Worm (Caenorhabditis elegans) whole organism, L3 larva: ENCODE measurements around the gene F35C11.2.
A peak's percentile ranks its signal among the peaks of the same experiment; 100 is the strongest.

Experiments used
- ZK546.5 ChIP-seq: sonication (generic microtip); optimal IDR thresholded peaks from 2 replicates; lab custom pipeline; 2017; ENCODE audit warnings: missing biosample characterization, missing genetic modification characterization
- ama-1 ChIP-seq: fragments of 150-350 bp; optimal IDR thresholded peaks from 2 replicates; lab custom pipeline; 2018
- ceh-16 ChIP-seq: sonication (generic microtip); optimal IDR thresholded peaks from 2 replicates; lab custom pipeline; 2017; ENCODE audit warnings: missing biosample characterization, missing genetic modification characterization
- ceh-28 ChIP-seq: fragments of 150-350 bp; optimal IDR thresholded peaks from 2 replicates; lab custom pipeline; 2014; ENCODE audit warnings: missing biosample characterization, missing genetic modification reagents, missing genetic modification characterization
- ceh-82 ChIP-seq: fragments of 150-350 bp; optimal IDR thresholded peaks from 2 replicates; lab custom pipeline; 2014; ENCODE audit warnings: missing biosample characterization, missing genetic modification characterization
- ceh-9 ChIP-seq: sonication (generic microtip); optimal IDR thresholded peaks from 2 replicates; lab custom pipeline; 2018; ENCODE audit warnings: missing biosample characterization, missing genetic modification characterization
- daf-12 ChIP-seq: fragments of 150-350 bp; optimal IDR thresholded peaks from 2 replicates; lab custom pipeline; 2014; ENCODE audit warnings: missing biosample characterization, missing genetic modification reagents, missing genetic modification characterization
- egl-5 ChIP-seq: fragments of 150-350 bp; optimal IDR thresholded peaks from 2 replicates; lab custom pipeline; 2017; ENCODE audit warnings: missing biosample characterization, missing genetic modification reagents, missing genetic modification characterization, inconsistent platforms
- elt-1 ChIP-seq: fragments of 150-350 bp; optimal IDR thresholded peaks from 2 replicates; lab custom pipeline; 2014; ENCODE audit warnings: missing biosample characterization, missing genetic modification characterization
- elt-2 ChIP-seq: sonication (generic microtip); optimal IDR thresholded peaks from 2 replicates; lab custom pipeline; 2016; ENCODE audit warnings: missing genetic modification reagents, mild to moderate bottlenecking, missing genetic modification characterization, missing compliant biosample characterization
- eor-1 ChIP-seq, 2 experiments: fragments of 150-350 bp; optimal IDR thresholded peaks; 2 replicates each; lab custom pipeline; 2014 to 2018; ENCODE audit warnings: missing biosample characterization in 2 of 2, missing genetic modification characterization in 2 of 2
- fkh-10 ChIP-seq: sonication (generic microtip); optimal IDR thresholded peaks from 2 replicates; lab custom pipeline; 2017; ENCODE audit warnings: missing biosample characterization, missing genetic modification reagents, missing genetic modification characterization
- fkh-2 ChIP-seq: fragments of 150-350 bp; optimal IDR thresholded peaks from 2 replicates; lab custom pipeline; 2014; ENCODE audit warnings: missing biosample characterization, missing genetic modification reagents, missing genetic modification characterization
- fos-1 ChIP-seq: fragments of 150-350 bp; optimal IDR thresholded peaks from 2 replicates; lab custom pipeline; 2014; ENCODE audit warnings: missing biosample characterization, missing genetic modification characterization
- lin-15B ChIP-seq: fragments of 150-350 bp; optimal IDR thresholded peaks from 2 replicates; lab custom pipeline; 2014; ENCODE audit warnings: missing biosample characterization, missing genetic modification characterization
- lin-39 ChIP-seq: fragments of 150-350 bp; optimal IDR thresholded peaks from 2 replicates; lab custom pipeline; 2018; ENCODE audit warnings: missing biosample characterization, missing genetic modification reagents, missing genetic modification characterization
- lsy-12 ChIP-seq: sonication (generic microtip); optimal IDR thresholded peaks from 2 replicates; lab custom pipeline; 2016; ENCODE audit warnings: mild to moderate bottlenecking, missing genetic modification characterization, missing compliant biosample characterization
- mdl-1 ChIP-seq: fragments of 150-350 bp; optimal IDR thresholded peaks from 2 replicates; lab custom pipeline; 2014; ENCODE audit warnings: missing biosample characterization, missing genetic modification characterization
- nfya-1 ChIP-seq: sonication (generic microtip); optimal IDR thresholded peaks from 2 replicates; lab custom pipeline; 2017; ENCODE audit warnings: missing genetic modification characterization, mild to moderate bottlenecking, missing compliant biosample characterization, antibody characterized with exemption, moderate library complexity; ENCODE audit not compliant: insufficient read depth
- nhr-11 ChIP-seq: fragments of 150-350 bp; optimal IDR thresholded peaks from 2 replicates; lab custom pipeline; 2014; ENCODE audit warnings: missing biosample characterization, missing genetic modification characterization
- nhr-23 ChIP-seq: fragments of 150-350 bp; optimal IDR thresholded peaks from 2 replicates; lab custom pipeline; 2014; ENCODE audit warnings: missing biosample characterization, missing genetic modification reagents, missing genetic modification characterization
- nhr-237 ChIP-seq: fragments of 150-350 bp; optimal IDR thresholded peaks from 2 replicates; lab custom pipeline; 2014; ENCODE audit warnings: missing biosample characterization, missing genetic modification characterization
- nhr-25 ChIP-seq: sonication (generic microtip); optimal IDR thresholded peaks from 2 replicates; lab custom pipeline; 2017; ENCODE audit warnings: missing biosample characterization, missing genetic modification characterization
- nhr-28 ChIP-seq: fragments of 150-350 bp; optimal IDR thresholded peaks from 2 replicates; lab custom pipeline; 2014; ENCODE audit warnings: missing biosample characterization, missing genetic modification characterization
- nhr-43 ChIP-seq: sonication (generic microtip); optimal IDR thresholded peaks from 2 replicates; lab custom pipeline; 2016; ENCODE audit warnings: mild to moderate bottlenecking, missing genetic modification characterization, missing compliant biosample characterization; ENCODE audit not compliant: poor library complexity, severe bottlenecking
- nhr-77 ChIP-seq: fragments of 150-350 bp; optimal IDR thresholded peaks from 2 replicates; lab custom pipeline; 2014; ENCODE audit warnings: missing biosample characterization, missing genetic modification characterization
- pha-4 ChIP-seq: fragments of 150-350 bp; optimal IDR thresholded peaks from 2 replicates; lab custom pipeline; 2014; ENCODE audit warnings: missing biosample characterization, missing genetic modification reagents, missing genetic modification characterization
- pqm-1 ChIP-seq: fragments of 150-350 bp; optimal IDR thresholded peaks from 2 replicates; lab custom pipeline; 2017; ENCODE audit warnings: missing biosample characterization, missing genetic modification characterization, inconsistent platforms
- sea-2 ChIP-seq: fragments of 150-350 bp; sonication (generic microtip); optimal IDR thresholded peaks from 4 replicates; lab custom pipeline; 2014; ENCODE audit warnings: missing biosample characterization, missing genetic modification reagents, missing genetic modification characterization
- snpc-4 ChIP-seq: fragments of 150-350 bp; optimal IDR thresholded peaks from 2 replicates; lab custom pipeline; 2014; ENCODE audit warnings: missing biosample characterization, missing genetic modification characterization
- tbx-2 ChIP-seq: sonication (generic microtip); optimal IDR thresholded peaks from 2 replicates; lab custom pipeline; 2016; ENCODE audit warnings: mild to moderate bottlenecking, missing genetic modification characterization, missing compliant biosample characterization
- ztf-4 ChIP-seq: fragments of 150-350 bp; optimal IDR thresholded peaks from 2 replicates; lab custom pipeline; 2014; ENCODE audit warnings: missing biosample characterization, missing genetic modification characterization

The F35C11.2 gene

DNA sequence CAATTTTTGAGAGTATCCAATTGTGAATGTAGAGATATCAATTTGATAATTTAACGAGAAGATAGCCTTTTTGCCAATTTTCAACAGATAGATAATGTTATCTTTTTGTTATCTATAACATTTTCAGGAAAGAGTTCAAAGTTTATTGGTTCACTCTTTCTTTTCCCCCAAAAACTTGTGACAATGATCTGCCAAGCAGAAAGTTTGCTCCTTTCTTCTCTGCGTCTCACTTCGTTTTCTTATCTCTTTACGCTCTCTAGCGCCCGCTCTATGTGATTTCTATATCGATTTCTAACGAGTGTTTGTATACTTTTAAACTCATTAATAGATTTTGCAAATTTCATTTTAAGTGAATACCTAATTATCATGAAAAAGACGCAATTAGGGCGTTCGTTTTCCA lies 22.2 kb downstream of the F35C11.2 start:
- TF ChIP-seq snpc-4: no peak
- no peak for TF ChIP-seq ceh-82 (tag; lab: Kevin White, UChicago)
- TF ChIP-seq tbx-2 (tag; lab: Kevin White, UChicago): no peak
- no peak for TF ChIP-seq nhr-25 (tag; lab: Kevin White, UChicago)
- no peak for TF ChIP-seq daf-12
- TF ChIP-seq fkh-2 (tag; lab: Kevin White, UChicago): no peak
- no peak for TF ChIP-seq fkh-10 (GFP tag; lab: Kevin White, UChicago)
- TF ChIP-seq ceh-28 (tag; lab: Kevin White, UChicago): peak; percentile 22
- TF ChIP-seq nhr-28 (tag; lab: Kevin White, UChicago): no peak
- no peak for TF ChIP-seq ztf-4 (tag; lab: Kevin White, UChicago)
- no peak for TF ChIP-seq lin-15B (tag; lab: Kevin White, UChicago)
- TF ChIP-seq elt-2 (tag; lab: Kevin White, UChicago): peak; percentile 95
- TF ChIP-seq pha-4 (tag; lab: Kevin White, UChicago): peak; percentile 68
- TF ChIP-seq ceh-9: no peak
- TF ChIP-seq pqm-1 (tag; lab: Kevin White, UChicago): peak; percentile 83
- TF ChIP-seq fos-1 (tag; lab: Kevin White, UChicago): no peak

DNA sequence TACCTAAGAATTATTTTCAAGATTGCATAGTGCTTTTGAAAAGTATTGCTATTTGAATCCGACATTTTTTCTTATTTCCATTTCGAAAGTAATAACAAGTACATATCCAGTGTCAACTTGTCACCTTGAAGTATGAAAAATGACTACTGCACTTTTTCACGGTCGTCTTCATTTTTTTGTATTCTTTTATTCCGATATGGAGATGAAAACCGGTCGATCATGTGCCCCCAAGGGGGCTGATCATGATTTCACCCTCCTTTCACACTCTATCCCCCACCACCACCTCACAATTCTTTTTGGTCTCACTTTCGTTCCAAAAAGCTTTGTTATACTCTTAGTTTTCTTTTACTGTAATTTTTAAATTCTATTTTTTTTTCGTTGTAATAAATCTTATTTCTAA lies 22.7 kb downstream of the F35C11.2 start:
- TF ChIP-seq nhr-11 (tag; lab: Kevin White, UChicago): no peak
- TF ChIP-seq mdl-1 (tag; lab: Kevin White, UChicago): no peak
- peak; percentile 52 for TF ChIP-seq nhr-25 (tag; lab: Kevin White, UChicago)
- TF ChIP-seq lsy-12: no peak
- TF ChIP-seq nhr-23 (tag; lab: Kevin White, UChicago): no peak
- TF ChIP-seq sea-2 (GFP tag; lab: Kevin White, UChicago): no peak
- peak; percentile 26 for TF ChIP-seq nhr-43 (tag; lab: Kevin White, UChicago)
- TF ChIP-seq ceh-9: no peak
- no peak for TF ChIP-seq ceh-16 (tag; lab: Kevin White, UChicago)
- TF ChIP-seq pha-4 (tag; lab: Kevin White, UChicago): no peak
- no peak for TF ChIP-seq ceh-82 (tag; lab: Kevin White, UChicago)
- TF ChIP-seq lin-39 (tag; lab: Kevin White, UChicago): no peak
- TF ChIP-seq ama-1 (lab: Kevin White, UChicago): peak; percentile 32
- no peak for TF ChIP-seq elt-1 (tag; lab: Kevin White, UChicago)
- TF ChIP-seq eor-1 (tag; optimal IDR thresholded peaks at IDR 0.05; lab: Kevin White, UChicago): no peak
- TF ChIP-seq nfya-1 (tag; lab: Kevin White, UChicago): peak; percentile 13

ce11 chrII:8225347-8225746 lies 23.3 kb downstream of the F35C11.2 start:
- TF ChIP-seq ceh-82 (tag; lab: Kevin White, UChicago) (no peak), elt-1 (tag; lab: Kevin White, UChicago) (peak; percentile 61)

- TF ChIP-seq ceh-82 (tag; lab: Kevin White, UChicago) (no peak), fkh-2 (tag; lab: Kevin White, UChicago) (no peak), nhr-25 (tag; lab: Kevin White, UChicago) (no peak), nfya-1 (tag; lab: Kevin White, UChicago) (no peak), tbx-2 (tag; lab: Kevin White, UChicago) (no peak), ztf-4 (tag; lab: Kevin White, UChicago) (no peak), nhr-11 (tag; lab: Kevin White, UChicago) (no peak), nhr-237 (no peak), elt-1 (tag; lab: Kevin White, UChicago) (peak; percentile 44), lin-15B (tag; lab: Kevin White, UChicago) (no peak), nhr-43 (tag; lab: Kevin White, UChicago) (peak; percentile 7), pqm-1 (tag; lab: Kevin White, UChicago) (no peak), eor-1 (tag; optimal IDR thresholded peaks at IDR 0.05; lab: Kevin White, UChicago) (no peak), nhr-77 (no peak), mdl-1 (tag; lab: Kevin White, UChicago) (no peak), egl-5 (tag; lab: Kevin White, UChicago) (no peak), lin-39 (tag; lab: Kevin White, UChicago) (no peak), nhr-23 (tag; lab: Kevin White, UChicago) (peak; percentile 54), fos-1 (tag; lab: Kevin White, UChicago) (no peak), ZK546.5 (tag; lab: Kevin White, UChicago) (no peak)
- TF ChIP-seq, all 47 proteins: peak for 3
These were observed 24.0 kb downstream of the F35C11.2 start for ce11 chrII:8224623-8225022.
